Worm (Caenorhabditis elegans): ENCODE measurements around the gene osg-1.
A peak's percentile ranks its signal among the peaks of the same experiment; 100 is the strongest.

The osg-1 gene

ce11 chrIII:5487087-5487603, at the start of gene osg-1:
osg-1 (plus strand) TSS chrIII:5487553.
- TF ChIP-seq Y56A3A.18 (GFP tag; IDR thresholded peaks at IDR 0.05) (no peak), hrde-1 (tag; optimal IDR thresholded peaks at IDR 0.05; ENCODE audit: borderline replicate concordance) (no peak), unc-130 (GFP tag; optimal IDR thresholded peaks at IDR 0.05) (no peak), B0261.1 (tag; optimal IDR thresholded peaks at IDR 0.05) (no peak), ztf-26 (tag; optimal IDR thresholded peaks at IDR 0.05) (no peak), snpc-1.3 (tag; optimal IDR thresholded peaks at IDR 0.05; ENCODE audit: insufficient read depth) (no peak), ztf-25 (GFP tag; IDR thresholded peaks at IDR 0.05) (no peak), egl-44 (GFP tag; IDR thresholded peaks at IDR 0.05) (no peak), snpc-1.1 (tag; optimal IDR thresholded peaks at IDR 0.05; ENCODE audit: insufficient read depth) (no peak), pbrm-1 (GFP tag; IDR thresholded peaks at IDR 0.05) (no peak), let-526 (GFP tag; IDR thresholded peaks at IDR 0.05) (no peak), snpc-3.4 (tag; optimal IDR thresholded peaks at IDR 0.05) (no peak), ceh-79 (tag; optimal IDR thresholded peaks at IDR 0.05) (no peak), hmg-20 (GFP tag; IDR thresholded peaks at IDR 0.05) (no peak), zfh-2 (GFP tag; conservative IDR thresholded peaks at IDR 0.05) (no peak), mcd-1 (GFP tag; IDR thresholded peaks at IDR 0.05) (no peak), lsl-1 (GFP tag; optimal IDR thresholded peaks at IDR 0.05) (no peak), F23B12.7 (tag; optimal IDR thresholded peaks at IDR 0.05; ENCODE audit: insufficient read depth) (no peak), somi-1 (GFP tag; optimal IDR thresholded peaks at IDR 0.05) (no peak), D2030.7 (GFP tag; IDR thresholded peaks at IDR 0.05) (no peak)

- TF ChIP-seq ztf-28 (GFP tag; IDR thresholded peaks at IDR 0.05) (0 out of 2 replicates have a peak, but pooled peaks have one; percentile 4), madf-6 (GFP tag; IDR thresholded peaks at IDR 0.05) (no peak), nhr-80 (tag; optimal IDR thresholded peaks at IDR 0.05) (peak; percentile 67)
Observed at ce11 chrIII:5438064-5438463, 49.3 kb upstream of the osg-1 start.

ce11 chrIII:5440540-5440939, 46.8 kb upstream of the osg-1 start, which contains the start of gene W03A5.6:
W03A5.6 (minus strand) TSS chrIII:5440640.
- TF ChIP-seq F57C9.4 (tag; optimal IDR thresholded peaks at IDR 0.05), result no peak
- no peak for TF ChIP-seq egrh-3 (GFP tag; IDR thresholded peaks at IDR 0.05)
- TF ChIP-seq ccch-3 (GFP tag; optimal IDR thresholded peaks at IDR 0.05), result no peak
- TF ChIP-seq cebp-1 (GFP tag; IDR thresholded peaks at IDR 0.05), result no peak
- no peak for TF ChIP-seq cebp-1 (tag; optimal IDR thresholded peaks at IDR 0.05)
- TF ChIP-seq athp-1 (tag; optimal IDR thresholded peaks at IDR 0.05), result no peak
- TF ChIP-seq K11D2.4 (GFP tag; IDR thresholded peaks at IDR 0.05), result no peak
- no peak for TF ChIP-seq bed-1 (GFP tag; IDR thresholded peaks at IDR 0.05)
- TF ChIP-seq Y95B8A.8 (GFP tag; IDR thresholded peaks at IDR 0.05), result no peak
- no peak for TF ChIP-seq Y67H2A.10 (GFP tag; conservative IDR thresholded peaks at IDR 0.05)
- no peak for TF ChIP-seq mel-28 (tag; optimal IDR thresholded peaks at IDR 0.05; ENCODE audit: borderline replicate concordance)
- TF ChIP-seq ceh-79 (tag; optimal IDR thresholded peaks at IDR 0.05), result no peak
- TF ChIP-seq lin-54 (GFP tag; optimal IDR thresholded peaks at IDR 0.05), result no peak
